Worm (Caenorhabditis elegans): Measurements from ENCODE around the gene F10A3.12.

DNA sequence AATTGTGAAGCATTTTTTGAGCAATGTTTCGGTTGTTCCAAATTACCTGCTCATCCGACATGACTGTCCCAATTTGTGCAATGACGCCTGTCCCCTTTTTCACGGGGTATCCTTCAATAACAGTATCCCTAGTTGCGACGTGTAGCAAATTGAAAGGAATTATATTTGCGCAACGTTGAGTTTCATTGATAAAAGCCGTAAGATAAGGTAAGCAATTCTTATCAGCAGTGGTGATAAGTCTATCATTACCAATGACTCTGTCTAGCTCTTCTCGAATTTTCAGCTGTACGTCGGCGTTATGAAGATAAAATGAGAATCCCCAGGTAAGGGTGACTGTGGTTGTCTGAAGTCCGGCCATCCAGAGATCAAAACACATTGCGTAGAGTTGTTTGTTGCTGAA, 10.3 kb downstream of the F10A3.12 start:
- TF ChIP-seq him-1 (tag; optimal IDR thresholded peaks at IDR 0.05) (no peak), dao-5 (tag; optimal IDR thresholded peaks at IDR 0.05) (no peak), W03F9.2 (tag; optimal IDR thresholded peaks at IDR 0.05) (no peak)
